Fruit fly (Drosophila melanogaster) whole organism, larva: ENCODE measurements around the gene Inx6.
"Not testable (repeated sequence)": the region's sequence is repeated elsewhere in the genome, so short reads cannot be mapped to it uniquely, and the experiment has no call there.

Experiments
- noc ChIP-seq: fragments of 200-800 bp; sonication (Bioruptor generic); optimal IDR thresholded peaks from 3 replicates; lab custom pipeline; 2019; ENCODE audit warnings: missing biosample characterization, mild to moderate bottlenecking, missing genetic modification characterization, moderate library complexity

Gene Inx6

dm6 chrX:20231658-20232057 lies 37.9 kb downstream of the Inx6 start:
- no peak for TF ChIP-seq noc (tag; lab: Kevin White, UChicago)

dm6 chrX:20224920-20225319 lies 44.6 kb downstream of the Inx6 start, which contains the start of gene Sdic4:
Gene Sdic4, minus strand, starts transcription at chrX:20225020.
- TF ChIP-seq noc (tag; lab: Kevin White, UChicago) = not testable (repeated sequence)
